Worm (Caenorhabditis elegans) whole organism, midembryonic: ENCODE measurements around the gene fbxa-31.

Experiments used
- T22C8.4 ChIP-seq: fragments of 200-800 bp; sonication (Bioruptor generic); IDR thresholded peaks from 2 replicates; pipeline ENCODE4 v1.3.6; 2022; ENCODE audit warnings: missing genetic modification characterization, missing compliant biosample characterization
- cog-1 ChIP-seq: sonication (generic microtip); optimal IDR thresholded peaks from 2 replicates; lab custom pipeline; 2016; ENCODE audit warnings: missing genetic modification characterization, missing compliant biosample characterization
- flt-1 ChIP-seq: fragments of 200-800 bp; sonication (Bioruptor generic); IDR thresholded peaks from 2 replicates; pipeline ENCODE4 v1.3.6; 2022; ENCODE audit warnings: missing genetic modification characterization, missing compliant biosample characterization
- klf-2 ChIP-seq: fragments of 200-800 bp; sonication (Bioruptor generic); conservative IDR thresholded peaks from 2 replicates; pipeline ENCODE4 v1.3.6; 2022; ENCODE audit warnings: missing genetic modification reagents, missing genetic modification characterization, missing compliant biosample characterization
- med-1 ChIP-seq: sonication (generic microtip); optimal IDR thresholded peaks from 2 replicates; lab custom pipeline; 2017; ENCODE audit warnings: missing genetic modification characterization, mild to moderate bottlenecking, missing compliant biosample characterization, antibody characterized with exemption, missing genetic modification reagents; ENCODE audit not compliant: insufficient read depth
- ref-1 ChIP-seq: fragments of 200-800 bp; sonication (Bioruptor generic); conservative IDR thresholded peaks from 2 replicates; pipeline ENCODE4 v1.3.6; 2022; ENCODE audit warnings: missing genetic modification reagents, missing genetic modification characterization, missing compliant biosample characterization
- tab-1 ChIP-seq: fragments of 200-800 bp; sonication (Bioruptor generic); IDR thresholded peaks from 2 replicates; pipeline ENCODE4 v1.3.6; 2022; ENCODE audit warnings: missing genetic modification characterization, missing compliant biosample characterization
- ztf-23 ChIP-seq: fragments of 200-800 bp; sonication (Bioruptor generic); IDR thresholded peaks from 2 replicates; pipeline ENCODE4 v1.3.6; 2022; ENCODE audit warnings: missing genetic modification reagents, missing genetic modification characterization, missing compliant biosample characterization
- ztf-29 ChIP-seq: fragments of 200-800 bp; sonication (Bioruptor generic); IDR thresholded peaks from 2 replicates; pipeline ENCODE4 v1.3.6; 2022; ENCODE audit warnings: missing genetic modification reagents, missing genetic modification characterization, missing compliant biosample characterization

Gene fbxa-31

ce11 chrIII:1271378-1271926, at the start of gene fbxa-31:
fbxa-31 (minus strand) TSS chrIII:1271428.
- TF ChIP-seq ref-1 (GFP tag; lab: Robert Waterston, UW), result no peak
- TF ChIP-seq cog-1 (tag; lab: Kevin White, UChicago), result no peak
- TF ChIP-seq T22C8.4 (GFP tag; lab: Robert Waterston, UW), result no peak
- no peak for TF ChIP-seq tab-1 (GFP tag; lab: Robert Waterston, UW)
- TF ChIP-seq flt-1 (GFP tag; lab: Robert Waterston, UW), result no peak
- TF ChIP-seq ztf-29 (GFP tag; lab: Robert Waterston, UW), result no peak
- TF ChIP-seq klf-2, result no peak
- TF ChIP-seq ztf-23 (GFP tag; lab: Robert Waterston, UW), result no peak
- no peak for TF ChIP-seq med-1

ce11 chrIII:1315038-1315437, 43.8 kb upstream of the fbxa-31 start, which contains the start of the genes fbxa-80 and fbxa-19:
fbxa-80 (minus strand) TSS chrIII:1315210.
fbxa-19 (plus strand) TSS chrIII:1315401.
- TF ChIP-seq T22C8.4 (GFP tag; lab: Robert Waterston, UW), result no peak
- no peak for TF ChIP-seq ref-1 (GFP tag; lab: Robert Waterston, UW)
- TF ChIP-seq ztf-29 (GFP tag; lab: Robert Waterston, UW), result no peak
- TF ChIP-seq ztf-23 (GFP tag; lab: Robert Waterston, UW), result no peak

DNA sequence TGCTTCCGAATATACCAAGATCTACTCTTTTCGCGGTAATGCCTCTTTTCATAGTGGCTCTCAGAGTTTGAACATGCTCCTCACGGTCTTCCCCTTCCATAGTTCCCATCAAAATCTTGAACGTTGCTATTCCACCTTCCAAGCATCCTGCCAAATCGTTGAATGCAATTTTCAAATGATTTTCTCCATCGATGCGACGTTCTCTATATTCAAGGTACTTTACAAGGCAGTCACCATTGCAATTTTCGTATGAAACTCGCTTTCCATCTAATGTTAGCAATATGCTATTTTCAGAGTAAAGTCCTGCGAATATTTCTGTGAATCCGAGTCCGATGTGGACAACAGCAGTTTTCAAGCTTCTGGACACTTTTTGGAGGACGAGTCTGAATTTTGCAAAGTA, 43.1 kb upstream of the fbxa-31 start:
- no peak for TF ChIP-seq klf-2
- no peak for TF ChIP-seq T22C8.4 (GFP tag; lab: Robert Waterston, UW)
- TF ChIP-seq med-1, result no peak
- TF ChIP-seq ztf-29 (GFP tag; lab: Robert Waterston, UW), result no peak
- no peak for TF ChIP-seq cog-1 (tag; lab: Kevin White, UChicago)
- TF ChIP-seq ref-1 (GFP tag; lab: Robert Waterston, UW), result no peak
- TF ChIP-seq ztf-23 (GFP tag; lab: Robert Waterston, UW), result no peak
- TF ChIP-seq flt-1 (GFP tag; lab: Robert Waterston, UW), result no peak
- TF ChIP-seq tab-1 (GFP tag; lab: Robert Waterston, UW), result no peak

DNA sequence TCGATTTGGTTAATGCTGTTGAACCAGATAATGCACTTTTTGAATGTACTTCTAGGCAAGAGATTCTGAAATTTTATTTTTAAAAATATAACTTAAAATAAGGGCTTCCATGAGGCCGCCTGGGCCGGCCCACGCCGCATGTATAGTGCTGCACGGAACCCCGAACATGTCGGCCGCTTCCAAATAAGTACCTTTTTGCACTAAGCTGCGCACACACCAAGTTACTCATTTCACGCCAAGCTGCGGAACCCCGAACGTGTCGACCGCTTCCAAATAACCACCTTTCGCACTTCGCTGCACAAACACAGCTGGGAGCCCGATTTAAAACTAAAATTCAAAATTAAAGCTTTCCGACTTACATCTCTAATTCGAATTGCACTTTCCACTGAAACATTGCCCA, 40.1 kb upstream of the fbxa-31 start:
- TF ChIP-seq cog-1 (tag; lab: Kevin White, UChicago), result no peak
- TF ChIP-seq ref-1 (GFP tag; lab: Robert Waterston, UW), result no peak
- no peak for TF ChIP-seq ztf-23 (GFP tag; lab: Robert Waterston, UW)
- no peak for TF ChIP-seq flt-1 (GFP tag; lab: Robert Waterston, UW)
- TF ChIP-seq T22C8.4 (GFP tag; lab: Robert Waterston, UW), result no peak
- TF ChIP-seq med-1, result no peak
- no peak for TF ChIP-seq klf-2

- no peak for TF ChIP-seq ztf-29 (GFP tag; lab: Robert Waterston, UW)
- TF ChIP-seq ztf-23 (GFP tag; lab: Robert Waterston, UW), result no peak
- no peak for TF ChIP-seq flt-1 (GFP tag; lab: Robert Waterston, UW)
- no peak for TF ChIP-seq ref-1 (GFP tag; lab: Robert Waterston, UW)
- no peak for TF ChIP-seq cog-1 (tag; lab: Kevin White, UChicago)
- no peak for TF ChIP-seq T22C8.4 (GFP tag; lab: Robert Waterston, UW)
- no peak for TF ChIP-seq med-1
- TF ChIP-seq klf-2, result no peak
- TF ChIP-seq tab-1 (GFP tag; lab: Robert Waterston, UW), result no peak
These were observed 37.7 kb upstream of the fbxa-31 start, which contains the start of gene Y82E9BL.12 for ce11 chrIII:1308887-1309286. Y82E9BL.12 (plus strand) TSS chrIII:1309187.

DNA sequence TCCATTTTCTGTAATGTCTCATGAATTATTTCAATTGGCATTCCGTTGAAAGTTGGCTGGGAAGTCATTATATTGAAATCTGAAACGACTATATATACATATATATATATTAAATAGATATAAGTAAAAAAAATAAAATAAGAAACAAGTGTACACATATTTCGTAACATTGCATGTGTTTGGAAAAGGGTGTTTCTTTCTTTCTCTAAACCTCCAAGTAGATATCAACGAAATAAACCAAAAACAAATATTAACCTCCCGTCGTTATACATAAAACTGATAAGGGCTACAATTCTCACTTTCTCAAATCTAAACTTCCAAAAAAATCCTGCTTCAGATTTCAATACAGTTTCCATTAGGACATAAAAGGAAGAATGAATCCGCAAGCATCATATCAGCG, 37.0 kb upstream of the fbxa-31 start, which contains the start of gene fbxa-79:
TSS of gene fbxa-79 (minus strand) at position 86 of the 400 bp plus-strand sequence.
- TF ChIP-seq tab-1 (GFP tag; lab: Robert Waterston, UW), result no peak
- no peak for TF ChIP-seq flt-1 (GFP tag; lab: Robert Waterston, UW)
- no peak for TF ChIP-seq klf-2
- no peak for TF ChIP-seq cog-1 (tag; lab: Kevin White, UChicago)
- no peak for TF ChIP-seq ztf-23 (GFP tag; lab: Robert Waterston, UW)
- no peak for TF ChIP-seq med-1
- TF ChIP-seq T22C8.4 (GFP tag; lab: Robert Waterston, UW), result no peak
- TF ChIP-seq ztf-29 (GFP tag; lab: Robert Waterston, UW), result no peak
- no peak for TF ChIP-seq ref-1 (GFP tag; lab: Robert Waterston, UW)

- TF ChIP-seq T22C8.4 (GFP tag; lab: Robert Waterston, UW) (no peak), klf-2 (no peak), ref-1 (GFP tag; lab: Robert Waterston, UW) (no peak), ztf-29 (GFP tag; lab: Robert Waterston, UW) (no peak), flt-1 (GFP tag; lab: Robert Waterston, UW) (no peak), tab-1 (GFP tag; lab: Robert Waterston, UW) (no peak), cog-1 (tag; lab: Kevin White, UChicago) (no peak), ztf-23 (GFP tag; lab: Robert Waterston, UW) (no peak), med-1 (no peak)
These were observed 36.1 kb upstream of the fbxa-31 start for ce11 chrIII:1307333-1307732.

ce11 chrIII:1303414-1303813, 32.2 kb upstream of the fbxa-31 start, which contains the start of gene fbxa-75:
fbxa-75 (plus strand) TSS chrIII:1303714.
- TF ChIP-seq T22C8.4 (GFP tag; lab: Robert Waterston, UW) (no peak), cog-1 (tag; lab: Kevin White, UChicago) (no peak), ref-1 (GFP tag; lab: Robert Waterston, UW) (no peak), ztf-29 (GFP tag; lab: Robert Waterston, UW) (no peak), med-1 (no peak), flt-1 (GFP tag; lab: Robert Waterston, UW) (no peak), ztf-23 (GFP tag; lab: Robert Waterston, UW) (no peak), klf-2 (no peak), tab-1 (GFP tag; lab: Robert Waterston, UW) (no peak)

DNA sequence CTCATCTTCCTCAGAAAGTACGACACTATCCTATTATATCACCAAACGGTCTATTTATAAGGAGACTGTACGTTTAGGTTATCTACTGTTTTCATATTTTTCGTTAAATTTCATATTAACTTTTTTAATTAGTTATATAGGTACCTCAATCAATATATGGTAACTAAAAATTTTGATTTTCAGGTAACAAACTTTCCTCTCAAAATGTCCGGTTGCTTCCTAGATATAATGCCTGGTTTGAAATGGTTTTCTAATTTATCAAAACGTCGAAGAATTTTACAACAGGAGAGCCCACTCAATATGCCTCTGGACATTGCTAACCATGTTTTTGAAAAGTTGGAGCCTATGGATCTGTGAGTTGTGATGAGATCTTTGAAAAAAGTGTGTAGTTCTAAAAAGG, 26.4 kb upstream of the fbxa-31 start, which contains the start of gene fbxa-28:
TSS of gene fbxa-28 (plus strand) at position 301 of the 400 bp plus-strand sequence.
- TF ChIP-seq med-1 (no peak), ztf-23 (GFP tag; lab: Robert Waterston, UW) (no peak), klf-2 (no peak), cog-1 (tag; lab: Kevin White, UChicago) (no peak), tab-1 (GFP tag; lab: Robert Waterston, UW) (no peak), T22C8.4 (GFP tag; lab: Robert Waterston, UW) (no peak), ref-1 (GFP tag; lab: Robert Waterston, UW) (no peak), flt-1 (GFP tag; lab: Robert Waterston, UW) (no peak), ztf-29 (GFP tag; lab: Robert Waterston, UW) (no peak)
